Fruit fly (Drosophila melanogaster) whole organism, embryonic: Measurements from ENCODE around the gene CG8236.
A peak's percentile ranks its signal among the peaks of the same experiment; 100 is the strongest.

Experiments used
- Adf1 ChIP-seq: fragments of 200-800 bp; sonication (Bioruptor generic); IDR thresholded peaks from 2 replicates; pipeline ENCODE4 v1.3.6; 2022; ENCODE audit warnings: missing biosample characterization, missing genetic modification characterization
- Bteb2 ChIP-seq: fragments of 200-800 bp; sonication (Bioruptor generic); optimal IDR thresholded peaks from 2 replicates; lab custom pipeline; 2016; ENCODE audit warnings: missing biosample characterization, missing genetic modification characterization
- CG10366 ChIP-seq: fragments of 200-800 bp; sonication (Bioruptor generic); IDR thresholded peaks from 2 replicates; pipeline ENCODE4 v1.3.6; 2022; ENCODE audit warnings: missing biosample characterization, missing genetic modification characterization
- CG12769 ChIP-seq: fragments of 200-800 bp; sonication (Bioruptor generic); optimal IDR thresholded peaks from 2 replicates; lab custom pipeline; 2019; ENCODE audit warnings: missing biosample characterization, mild to moderate bottlenecking, missing genetic modification characterization, moderate library complexity
- CG14014 ChIP-seq: fragments of 200-800 bp; sonication (Bioruptor generic); IDR thresholded peaks from 2 replicates; pipeline ENCODE4 v1.3.6; 2022; ENCODE audit warnings: missing biosample characterization, missing genetic modification characterization
- CG15073 ChIP-seq: fragments of 200-800 bp; sonication (Bioruptor generic); optimal IDR thresholded peaks from 2 replicates; lab custom pipeline; 2016; ENCODE audit warnings: missing biosample characterization, missing genetic modification characterization
- CG15269 ChIP-seq: fragments of 200-800 bp; sonication (Bioruptor generic); optimal IDR thresholded peaks from 2 replicates; lab custom pipeline; 2018; ENCODE audit warnings: missing biosample characterization, mild to moderate bottlenecking, missing genetic modification characterization, moderate library complexity
- CG15601 ChIP-seq: fragments of 200-800 bp; sonication (Bioruptor generic); optimal IDR thresholded peaks from 3 replicates; lab custom pipeline; 2019; ENCODE audit warnings: missing biosample characterization, mild to moderate bottlenecking, missing genetic modification characterization, moderate library complexity
- CG2129 ChIP-seq: fragments of 200-800 bp; sonication (Bioruptor generic); IDR thresholded peaks from 2 replicates; pipeline ENCODE4 v1.3.6; 2022; ENCODE audit warnings: missing biosample characterization, missing genetic modification characterization; ENCODE audit not compliant: partially characterized antibody
- CG3407 ChIP-seq: fragments of 200-800 bp; sonication (Bioruptor generic); optimal IDR thresholded peaks from 2 replicates; lab custom pipeline; 2018; ENCODE audit warnings: missing biosample characterization, mild to moderate bottlenecking, missing genetic modification characterization
- CG4282 ChIP-seq: fragments of 200-800 bp; sonication (Bioruptor generic); optimal IDR thresholded peaks from 2 replicates; lab custom pipeline; 2016; ENCODE audit warnings: missing biosample characterization, missing genetic modification characterization
- CG4404 ChIP-seq: fragments of 200-800 bp; sonication (Bioruptor generic); IDR thresholded peaks from 2 replicates; pipeline ENCODE4 v1.3.6; 2022; ENCODE audit warnings: missing biosample characterization, missing genetic modification characterization
- CG5245 ChIP-seq: fragments of 200-800 bp; sonication (Bioruptor generic); optimal IDR thresholded peaks from 3 replicates; lab custom pipeline; 2016; ENCODE audit warnings: missing biosample characterization, missing genetic modification characterization
- CG6175 ChIP-seq: fragments of 200-800 bp; sonication (Bioruptor generic); IDR thresholded peaks from 3 replicates; pipeline ENCODE4 v1.3.6; 2022; ENCODE audit warnings: missing biosample characterization, missing genetic modification characterization
- CG6654 ChIP-seq: fragments of 200-800 bp; sonication (Bioruptor generic); optimal IDR thresholded peaks from 2 replicates; lab custom pipeline; 2017; ENCODE audit warnings: missing biosample characterization, mild to moderate bottlenecking, missing genetic modification characterization
- CG8478 ChIP-seq: fragments of >200 bp; optimal IDR thresholded peaks from 2 replicates; lab custom pipeline; 2018
- CG8944 ChIP-seq: fragments of 200-800 bp; sonication (Bioruptor generic); optimal IDR thresholded peaks from 3 replicates; lab custom pipeline; 2016; ENCODE audit warnings: missing biosample characterization, missing genetic modification characterization
- Dad ChIP-seq: fragments of 200-800 bp; sonication (Bioruptor generic); optimal IDR thresholded peaks from 3 replicates; lab custom pipeline; 2016; ENCODE audit warnings: missing biosample characterization, missing genetic modification characterization
- Elba2 ChIP-seq: fragments of 200-800 bp; sonication (Bioruptor generic); optimal IDR thresholded peaks from 3 replicates; lab custom pipeline; 2016; ENCODE audit warnings: missing biosample characterization, missing genetic modification characterization
- Fer2 ChIP-seq: fragments of 200-800 bp; sonication (Bioruptor generic); optimal IDR thresholded peaks from 2 replicates; lab custom pipeline; 2018; ENCODE audit warnings: missing biosample characterization, mild to moderate bottlenecking, missing genetic modification characterization, moderate library complexity
- Hr3 ChIP-seq: fragments of 200-800 bp; sonication (Bioruptor generic); optimal IDR thresholded peaks from 3 replicates; lab custom pipeline; 2016; ENCODE audit warnings: missing biosample characterization, missing genetic modification characterization
- Jarid2 ChIP-seq: fragments of 200-800 bp; sonication (Bioruptor generic); optimal IDR thresholded peaks from 3 replicates; lab custom pipeline; 2017; ENCODE audit warnings: mild to moderate bottlenecking, missing biosample characterization, missing genetic modification reagents, missing genetic modification characterization
- Lhr ChIP-seq: fragments of 200-800 bp; sonication (Bioruptor generic); optimal IDR thresholded peaks from 3 replicates; lab custom pipeline; 2017; ENCODE audit warnings: mild to moderate bottlenecking, missing biosample characterization, missing genetic modification reagents, missing genetic modification characterization
- Mes4 ChIP-seq: fragments of 200-800 bp; sonication (Bioruptor generic); optimal IDR thresholded peaks from 2 replicates; lab custom pipeline; 2016; ENCODE audit warnings: missing biosample characterization, missing genetic modification characterization
- NC2β ChIP-seq: fragments of 200-800 bp; sonication (Bioruptor generic); optimal IDR thresholded peaks from 2 replicates; lab custom pipeline; 2016; ENCODE audit warnings: missing biosample characterization, missing genetic modification characterization
- Poxn ChIP-seq: fragments of 200-800 bp; sonication (Bioruptor generic); IDR thresholded peaks from 2 replicates; pipeline ENCODE4 v1.3.6; 2022; ENCODE audit warnings: missing biosample characterization, missing genetic modification characterization
- Sox100B ChIP-seq: fragments of 200-800 bp; sonication (Bioruptor generic); optimal IDR thresholded peaks from 3 replicates; lab custom pipeline; 2018; ENCODE audit warnings: missing biosample characterization, mild to moderate bottlenecking, missing genetic modification characterization
- Tbp ChIP-seq: fragments of >200 bp; optimal IDR thresholded peaks from 2 replicates; lab custom pipeline; 2018; ENCODE audit warnings: missing biosample characterization, missing genetic modification characterization
- YL-1 ChIP-seq: fragments of 200-800 bp; sonication (Bioruptor generic); optimal IDR thresholded peaks from 3 replicates; lab custom pipeline; 2017; ENCODE audit warnings: missing biosample characterization, mild to moderate bottlenecking, missing genetic modification characterization
- aop ChIP-seq: fragments of 200-800 bp; sonication (Bioruptor generic); IDR thresholded peaks from 2 replicates; pipeline ENCODE4 v1.3.6; 2022; ENCODE audit warnings: missing biosample characterization, missing genetic modification characterization
- btn ChIP-seq: fragments of 200-800 bp; sonication (Bioruptor generic); optimal IDR thresholded peaks from 2 replicates; lab custom pipeline; 2016; ENCODE audit warnings: missing biosample characterization, missing genetic modification characterization
- cg ChIP-seq: fragments of 200-800 bp; sonication (Bioruptor generic); optimal IDR thresholded peaks from 3 replicates; lab custom pipeline; 2019; ENCODE audit warnings: missing biosample characterization, mild to moderate bottlenecking, missing genetic modification characterization, moderate library complexity
- chn ChIP-seq: fragments of 200-800 bp; sonication (Bioruptor generic); optimal IDR thresholded peaks from 2 replicates; lab custom pipeline; 2016; ENCODE audit warnings: missing biosample characterization, missing genetic modification characterization
- crp ChIP-seq, 2 experiments: fragments of 200-800 bp; sonication (Bioruptor generic); optimal IDR thresholded peaks; 2 replicates in 1 of 2; 3 replicates in 1 of 2; lab custom pipeline; 2017; ENCODE audit warnings: missing biosample characterization in 2 of 2, missing genetic modification characterization in 2 of 2, mild to moderate bottlenecking in 1 of 2, moderate library complexity in 1 of 2
- da ChIP-seq: fragments of 200-800 bp; sonication (Bioruptor generic); optimal IDR thresholded peaks from 2 replicates; lab custom pipeline; 2016; ENCODE audit warnings: missing biosample characterization, missing genetic modification characterization
- dm ChIP-seq: fragments of 200-800 bp; sonication (Bioruptor generic); optimal IDR thresholded peaks from 3 replicates; lab custom pipeline; 2016; ENCODE audit warnings: missing biosample characterization, missing genetic modification characterization
- ems ChIP-seq: fragments of 200-800 bp; sonication (Bioruptor generic); optimal IDR thresholded peaks from 3 replicates; lab custom pipeline; 2016; ENCODE audit warnings: missing biosample characterization, missing genetic modification characterization
- ewg ChIP-seq: fragments of 200-800 bp; sonication (Bioruptor generic); optimal IDR thresholded peaks from 3 replicates; lab custom pipeline; 2017; ENCODE audit warnings: mild to moderate bottlenecking, missing biosample characterization, missing genetic modification reagents, missing genetic modification characterization
- gem ChIP-seq: fragments of 200-800 bp; sonication (Bioruptor generic); optimal IDR thresholded peaks from 2 replicates; lab custom pipeline; 2019; ENCODE audit warnings: missing biosample characterization, mild to moderate bottlenecking, missing genetic modification characterization, moderate library complexity
- gsb ChIP-seq: fragments of 200-800 bp; sonication (Bioruptor generic); IDR thresholded peaks from 2 replicates; pipeline ENCODE4 v1.3.6; 2022; ENCODE audit warnings: missing biosample characterization, missing genetic modification characterization
- gsb-n ChIP-seq: fragments of 200-800 bp; sonication (Bioruptor generic); optimal IDR thresholded peaks from 3 replicates; lab custom pipeline; 2018; ENCODE audit warnings: missing biosample characterization, mild to moderate bottlenecking, missing genetic modification characterization
- gt ChIP-seq: fragments of 200-800 bp; sonication (Bioruptor generic); IDR thresholded peaks from 2 replicates; pipeline ENCODE4 v1.3.6; 2022; ENCODE audit warnings: missing biosample characterization, missing genetic modification characterization
- jumu ChIP-seq: fragments of 200-800 bp; sonication (Bioruptor generic); optimal IDR thresholded peaks from 3 replicates; lab custom pipeline; 2016; ENCODE audit warnings: missing biosample characterization, missing genetic modification characterization
- kah ChIP-seq: fragments of 200-800 bp; sonication (Bioruptor generic); optimal IDR thresholded peaks from 2 replicates; lab custom pipeline; 2018; ENCODE audit warnings: missing biosample characterization, mild to moderate bottlenecking, missing genetic modification characterization
- nom ChIP-seq: fragments of 200-800 bp; sonication (Bioruptor generic); optimal IDR thresholded peaks from 2 replicates; lab custom pipeline; 2017; ENCODE audit warnings: missing biosample characterization, missing genetic modification characterization, mild to moderate bottlenecking, moderate library complexity, missing genetic modification reagents
- seq ChIP-seq: fragments of 200-800 bp; sonication (Bioruptor generic); IDR thresholded peaks from 2 replicates; pipeline ENCODE4 v1.3.6; 2022; ENCODE audit warnings: missing biosample characterization, missing genetic modification characterization
- sisA ChIP-seq: fragments of 200-800 bp; sonication (Bioruptor generic); IDR thresholded peaks from 2 replicates; pipeline ENCODE4 v1.3.6; 2022; ENCODE audit warnings: missing biosample characterization, missing genetic modification characterization
- slou ChIP-seq: fragments of 200-800 bp; sonication (Bioruptor generic); optimal IDR thresholded peaks from 3 replicates; lab custom pipeline; 2016; ENCODE audit warnings: missing biosample characterization, missing genetic modification characterization
- sqz ChIP-seq: fragments of 200-800 bp; sonication (Bioruptor generic); optimal IDR thresholded peaks from 3 replicates; lab custom pipeline; 2018; ENCODE audit warnings: missing biosample characterization, mild to moderate bottlenecking, missing genetic modification characterization
- vnd ChIP-seq: fragments of 200-800 bp; sonication (Bioruptor generic); IDR thresholded peaks from 3 replicates; pipeline ENCODE4 v1.3.6; 2022; ENCODE audit warnings: missing biosample characterization, missing genetic modification characterization; ENCODE audit not compliant: partially characterized antibody
- zen2 ChIP-seq: fragments of 200-800 bp; sonication (Bioruptor generic); IDR thresholded peaks from 3 replicates; pipeline ENCODE4 v1.3.6; 2022; ENCODE audit warnings: missing biosample characterization, missing genetic modification characterization; ENCODE audit not compliant: partially characterized antibody

Gene CG8236

dm6 chr3R:8801126-8801762, 32.0 kb downstream of the CG8236 start, which contains the start of the genes Pif1A, Pif1B and CCT7 (continued):
- TF ChIP-seq aop (GFP tag; lab: Robert Waterston, UW) (no peak), slou (GFP tag; lab: Kevin White, UChicago) (no peak), CG8478 (lab: Kevin White, UChicago) (no peak), sqz (no peak), Fer2 (no peak), gem (peak; percentile 32), Tbp (GFP tag; lab: Kevin White, UChicago) (no peak), cg (GFP tag; lab: Kevin White, UChicago) (no peak), CG6175 (GFP tag; lab: Robert Waterston, UW) (no peak), sisA (GFP tag; lab: Robert Waterston, UW) (no peak), CG2129 (GFP tag; lab: Robert Waterston, UW) (peak; percentile 90), Mes4 (GFP tag; lab: Kevin White, UChicago) (no peak), chn (GFP tag; lab: Kevin White, UChicago) (no peak), CG3407 (GFP tag; lab: Kevin White, UChicago) (no peak), Elba2 (GFP tag; lab: Kevin White, UChicago) (no peak), CG5245 (GFP tag; lab: Kevin White, UChicago) (no peak), nom (GFP tag; lab: Kevin White, UChicago) (peak; percentile 38), ems (peak; percentile 17), kah (GFP tag; lab: Kevin White, UChicago) (no peak), CG8944 (no peak), jumu (GFP tag; lab: Kevin White, UChicago) (no peak), btn (GFP tag; lab: Kevin White, UChicago) (no peak), Bteb2 (GFP tag; lab: Kevin White, UChicago) (peak; percentile 43), CG15269 (tag; lab: Kevin White, UChicago) (no peak), CG6654 (GFP tag; lab: Kevin White, UChicago) (no peak), dm (peak; percentile 90), gsb-n (tag; lab: Kevin White, UChicago) (no peak), CG12769 (tag; lab: Kevin White, UChicago) (no peak), Dad (GFP tag; lab: Kevin White, UChicago) (no peak), gt (GFP tag; lab: Robert Waterston, UW) (no peak), YL-1 (GFP tag; lab: Kevin White, UChicago) (peak; percentile 86), Jarid2 (GFP tag; lab: Kevin White, UChicago) (no peak), CG15073 (GFP tag; lab: Kevin White, UChicago) (no peak), seq (GFP tag; lab: Robert Waterston, UW) (no peak), CG14014 (GFP tag; lab: Robert Waterston, UW) (no peak), crp (GFP tag; optimal IDR thresholded peaks at IDR 0.05; lab: Kevin White, UChicago) (peak in 1 of 2 experiments; percentile 52), CG15601 (tag; lab: Kevin White, UChicago) (peak; percentile 24), vnd (GFP tag; lab: Robert Waterston, UW) (peak; percentile 89), Hr3 (no peak), Sox100B (GFP tag; lab: Kevin White, UChicago) (no peak), NC2β (GFP tag; lab: Kevin White, UChicago) (peak; percentile 36), da (peak; percentile 33), CG4404 (no peak), Lhr (no peak), CG4282 (no peak), CG10366 (GFP tag; lab: Robert Waterston, UW) (no peak), Poxn (GFP tag; lab: Robert Waterston, UW) (no peak), gsb (GFP tag; lab: Robert Waterston, UW) (no peak), ewg (GFP tag; lab: Kevin White, UChicago) (no peak), Adf1 (GFP tag; lab: Robert Waterston, UW) (no peak), zen2 (peak; percentile 88)
